Worm (Caenorhabditis elegans): ENCODE measurements around the gene str-150.

DNA sequence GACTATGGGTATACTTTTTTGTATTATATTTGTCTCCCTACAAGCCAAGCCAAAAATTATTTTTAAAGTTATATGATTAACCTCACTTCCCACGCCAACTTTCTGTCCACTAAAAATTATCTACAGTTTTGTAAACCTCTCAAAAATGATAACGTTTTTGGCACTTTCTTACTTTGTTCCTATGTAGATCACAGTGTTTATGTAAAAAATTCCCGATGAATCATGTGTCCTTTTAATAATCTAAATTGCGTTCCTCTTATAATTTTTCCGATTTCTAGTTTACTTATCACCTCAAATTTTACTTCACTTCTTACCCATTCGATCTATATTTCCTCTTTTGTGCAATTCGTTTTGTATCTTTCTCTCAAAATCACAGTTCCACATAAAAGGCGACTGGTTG lies 21.2 kb downstream of the str-150 start:
- TF ChIP-seq egl-27 (tag; optimal IDR thresholded peaks at IDR 0.05): no peak
- TF ChIP-seq ceh-82 (tag; optimal IDR thresholded peaks at IDR 0.05): no peak
- TF ChIP-seq ceh-16 (tag; optimal IDR thresholded peaks at IDR 0.05): no peak
- peak; percentile 56 for TF ChIP-seq pqm-1 (tag; optimal IDR thresholded peaks at IDR 0.05)
- no peak for TF ChIP-seq nhr-12 (tag; optimal IDR thresholded peaks at IDR 0.05)
- TF ChIP-seq lin-15B (tag; optimal IDR thresholded peaks at IDR 0.05): no peak
- peak; percentile 42 for TF ChIP-seq elt-2 (tag; optimal IDR thresholded peaks at IDR 0.05)
- TF ChIP-seq nfya-1 (tag; optimal IDR thresholded peaks at IDR 0.05; ENCODE audit: insufficient read depth): no peak
- TF ChIP-seq R02D3.7 (tag; optimal IDR thresholded peaks at IDR 0.05): no peak
- no peak for TF ChIP-seq lin-39 (tag; optimal IDR thresholded peaks at IDR 0.05)
- no peak for TF ChIP-seq aly-2 (tag; optimal IDR thresholded peaks at IDR 0.05)
- TF ChIP-seq nhr-25 (tag; optimal IDR thresholded peaks at IDR 0.05): no peak
- no peak for TF ChIP-seq nhr-77 (tag; optimal IDR thresholded peaks at IDR 0.05)
- TF ChIP-seq eor-1 (tag; optimal IDR thresholded peaks at IDR 0.05): no peak

Data from whole organism, L3 larva.